Fruit fly (Drosophila melanogaster) whole organism, embryonic: ENCODE results near the gene Cbp20.
A peak's percentile ranks its signal among the peaks of the same experiment; 100 is the strongest.

Source experiments
- Antp ChIP-seq: fragments of 200-800 bp; sonication (Bioruptor generic); optimal IDR thresholded peaks from 3 replicates; lab custom pipeline; 2016; ENCODE audit warnings: missing biosample characterization, missing genetic modification characterization
- Asciz ChIP-seq: fragments of 200-800 bp; sonication (Bioruptor generic); optimal IDR thresholded peaks from 2 replicates; lab custom pipeline; 2017; ENCODE audit warnings: missing biosample characterization, mild to moderate bottlenecking, missing genetic modification characterization, missing genetic modification reagents
- B-H2 ChIP-seq: fragments of 200-800 bp; sonication (Bioruptor generic); optimal IDR thresholded peaks from 2 replicates; lab custom pipeline; 2018; ENCODE audit warnings: missing biosample characterization, mild to moderate bottlenecking, missing genetic modification characterization
- CG11723 ChIP-seq: fragments of 200-800 bp; sonication (Bioruptor generic); optimal IDR thresholded peaks from 2 replicates; lab custom pipeline; 2017; ENCODE audit warnings: missing biosample characterization, mild to moderate bottlenecking, missing genetic modification characterization
- CG12236 ChIP-seq: fragments of 200-800 bp; sonication (Bioruptor generic); optimal IDR thresholded peaks from 2 replicates; lab custom pipeline; 2016; ENCODE audit warnings: missing biosample characterization, missing genetic modification characterization
- CG12299 ChIP-seq: fragments of 200-800 bp; sonication (Bioruptor generic); optimal IDR thresholded peaks from 2 replicates; lab custom pipeline; 2018; ENCODE audit warnings: missing biosample characterization, mild to moderate bottlenecking, missing genetic modification characterization
- CG12659 ChIP-seq: fragments of 200-800 bp; sonication (Bioruptor generic); optimal IDR thresholded peaks from 3 replicates; lab custom pipeline; 2017; ENCODE audit warnings: mild to moderate bottlenecking, missing biosample characterization, missing genetic modification reagents, missing genetic modification characterization
- CG13287 ChIP-seq: fragments of 200-800 bp; sonication (Bioruptor generic); IDR thresholded peaks from 2 replicates; pipeline ENCODE4 v1.3.6; 2022; ENCODE audit warnings: missing biosample characterization, missing genetic modification characterization; ENCODE audit not compliant: partially characterized antibody
- CG13894 ChIP-seq: fragments of 200-800 bp; sonication (Bioruptor generic); optimal IDR thresholded peaks from 3 replicates; lab custom pipeline; 2018; ENCODE audit warnings: missing biosample characterization, mild to moderate bottlenecking, missing genetic modification characterization, moderate library complexity
- CG17802 ChIP-seq: fragments of 200-800 bp; sonication (Bioruptor generic); optimal IDR thresholded peaks from 2 replicates; lab custom pipeline; 2018; ENCODE audit warnings: missing biosample characterization, mild to moderate bottlenecking, missing genetic modification characterization, moderate library complexity
- CG1832 ChIP-seq: fragments of 200-800 bp; sonication (Bioruptor generic); optimal IDR thresholded peaks from 2 replicates; lab custom pipeline; 2017; ENCODE audit warnings: missing biosample characterization, mild to moderate bottlenecking, missing genetic modification characterization, inconsistent platforms
- CG34376 ChIP-seq: fragments of 200-800 bp; sonication (Bioruptor generic); optimal IDR thresholded peaks from 2 replicates; lab custom pipeline; 2018; ENCODE audit warnings: missing biosample characterization, mild to moderate bottlenecking, missing genetic modification characterization
- CG3995 ChIP-seq: fragments of 200-800 bp; sonication (Bioruptor generic); optimal IDR thresholded peaks from 3 replicates; lab custom pipeline; 2016; ENCODE audit warnings: missing biosample characterization, missing genetic modification characterization
- CG42726 ChIP-seq: fragments of 200-800 bp; sonication (Bioruptor generic); IDR thresholded peaks from 2 replicates; pipeline ENCODE4 v1.3.6; 2022; ENCODE audit warnings: missing biosample characterization, missing genetic modification characterization; ENCODE audit not compliant: partially characterized antibody
- CG4328 ChIP-seq: fragments of 200-800 bp; sonication (Bioruptor generic); optimal IDR thresholded peaks from 3 replicates; lab custom pipeline; 2017; ENCODE audit warnings: missing biosample characterization, missing genetic modification reagents, missing genetic modification characterization
- CG4424 ChIP-seq: fragments of 200-800 bp; sonication (Bioruptor generic); optimal IDR thresholded peaks from 3 replicates; lab custom pipeline; 2016; ENCODE audit warnings: missing biosample characterization, missing genetic modification characterization
- CG4617 ChIP-seq: fragments of 200-800 bp; sonication (Bioruptor generic); optimal IDR thresholded peaks from 3 replicates; lab custom pipeline; 2016; ENCODE audit warnings: missing biosample characterization, missing genetic modification characterization, borderline replicate concordance
- CG5245 ChIP-seq: fragments of 200-800 bp; sonication (Bioruptor generic); optimal IDR thresholded peaks from 3 replicates; lab custom pipeline; 2016; ENCODE audit warnings: missing biosample characterization, missing genetic modification characterization
- CG5953 ChIP-seq: fragments of 200-800 bp; sonication (Bioruptor generic); IDR thresholded peaks from 2 replicates; pipeline ENCODE4 v1.3.6; 2022; ENCODE audit warnings: missing biosample characterization, missing genetic modification characterization
- CG6791 ChIP-seq: fragments of 200-800 bp; sonication (Bioruptor generic); IDR thresholded peaks from 3 replicates; pipeline ENCODE4 v1.3.6; 2022; ENCODE audit warnings: missing biosample characterization, missing genetic modification characterization; ENCODE audit not compliant: partially characterized antibody
- CG6854 ChIP-seq: fragments of 200-800 bp; sonication (Bioruptor generic); optimal IDR thresholded peaks from 3 replicates; lab custom pipeline; 2017; ENCODE audit warnings: missing biosample characterization, mild to moderate bottlenecking, missing genetic modification characterization
- CG7357 ChIP-seq: fragments of 200-800 bp; sonication (Bioruptor generic); IDR thresholded peaks from 3 replicates; pipeline ENCODE4 v1.3.6; 2022; ENCODE audit warnings: missing biosample characterization, missing genetic modification characterization
- CG7839 ChIP-seq: fragments of 200-800 bp; sonication (Bioruptor generic); optimal IDR thresholded peaks from 3 replicates; lab custom pipeline; 2018; ENCODE audit warnings: missing biosample characterization, mild to moderate bottlenecking, missing genetic modification characterization, moderate library complexity
- CG8281 ChIP-seq: fragments of 200-800 bp; sonication (Bioruptor generic); optimal IDR thresholded peaks from 2 replicates; lab custom pipeline; 2018; ENCODE audit warnings: missing biosample characterization, mild to moderate bottlenecking, missing genetic modification characterization, moderate library complexity
- Camta ChIP-seq: fragments of 200-800 bp; sonication (Bioruptor generic); optimal IDR thresholded peaks from 2 replicates; lab custom pipeline; 2016; ENCODE audit warnings: missing biosample characterization, missing genetic modification characterization
- CkIIα-i1 ChIP-seq: fragments of 200-800 bp; sonication (Bioruptor generic); IDR thresholded peaks from 2 replicates; pipeline ENCODE4 v1.3.6; 2022; ENCODE audit warnings: missing biosample characterization, missing genetic modification characterization
- D19A ChIP-seq: fragments of 200-800 bp; optimal IDR thresholded peaks from 3 replicates; lab custom pipeline; 2019; ENCODE audit warnings: missing biosample characterization, mild to moderate bottlenecking, missing genetic modification characterization, moderate library complexity
- ERR ChIP-seq: fragments of 200-800 bp; sonication (Bioruptor generic); optimal IDR thresholded peaks from 2 replicates; lab custom pipeline; 2016; ENCODE audit warnings: missing biosample characterization, missing genetic modification characterization
- Fer2 ChIP-seq: fragments of 200-800 bp; sonication (Bioruptor generic); optimal IDR thresholded peaks from 2 replicates; lab custom pipeline; 2018; ENCODE audit warnings: missing biosample characterization, mild to moderate bottlenecking, missing genetic modification characterization, moderate library complexity
- HLH4C ChIP-seq: fragments of 200-800 bp; sonication (Bioruptor generic); IDR thresholded peaks from 3 replicates; pipeline ENCODE4 v1.3.6; 2022; ENCODE audit warnings: missing biosample characterization, missing genetic modification characterization; ENCODE audit not compliant: partially characterized antibody
- MTF-1 ChIP-seq: fragments of 200-800 bp; sonication (Bioruptor generic); optimal IDR thresholded peaks from 2 replicates; lab custom pipeline; 2018; ENCODE audit warnings: missing biosample characterization, mild to moderate bottlenecking, missing genetic modification characterization, borderline replicate concordance
- Mad ChIP-seq: fragments of 200-800 bp; sonication (Bioruptor generic); optimal IDR thresholded peaks from 2 replicates; lab custom pipeline; 2016; ENCODE audit warnings: missing biosample characterization, missing genetic modification characterization
- Max ChIP-seq: fragments of 200-800 bp; sonication (Bioruptor generic); optimal IDR thresholded peaks from 2 replicates; lab custom pipeline; 2016; ENCODE audit warnings: missing biosample characterization, mild to moderate bottlenecking, missing genetic modification characterization
- Nf-YA ChIP-seq: fragments of 200-800 bp; sonication (Bioruptor generic); IDR thresholded peaks from 2 replicates; pipeline ENCODE4 v1.3.6; 2022; ENCODE audit warnings: missing biosample characterization, missing genetic modification characterization
- Sox100B ChIP-seq: fragments of 200-800 bp; sonication (Bioruptor generic); optimal IDR thresholded peaks from 3 replicates; lab custom pipeline; 2018; ENCODE audit warnings: missing biosample characterization, mild to moderate bottlenecking, missing genetic modification characterization
- chinmo ChIP-seq: fragments of 200-800 bp; sonication (Bioruptor generic); IDR thresholded peaks from 4 replicates; pipeline ENCODE4 v1.3.6; 2022; ENCODE audit warnings: missing biosample characterization, missing genetic modification characterization; ENCODE audit not compliant: partially characterized antibody
- croc ChIP-seq: fragments of 200-800 bp; sonication (Bioruptor generic); conservative IDR thresholded peaks from 3 replicates; pipeline ENCODE4 v1.3.6; 2022; ENCODE audit warnings: missing biosample characterization, missing genetic modification characterization
- disco-r ChIP-seq: fragments of 200-800 bp; sonication (Bioruptor generic); optimal IDR thresholded peaks from 2 replicates; lab custom pipeline; 2016; ENCODE audit warnings: missing biosample characterization, missing genetic modification characterization
- ewg ChIP-seq: fragments of 200-800 bp; sonication (Bioruptor generic); optimal IDR thresholded peaks from 3 replicates; lab custom pipeline; 2017; ENCODE audit warnings: mild to moderate bottlenecking, missing biosample characterization, missing genetic modification reagents, missing genetic modification characterization
- fu2 ChIP-seq: fragments of 200-800 bp; sonication (Bioruptor generic); optimal IDR thresholded peaks from 2 replicates; lab custom pipeline; 2016; ENCODE audit warnings: missing biosample characterization, missing genetic modification characterization
- kah ChIP-seq: fragments of 200-800 bp; sonication (Bioruptor generic); optimal IDR thresholded peaks from 2 replicates; lab custom pipeline; 2018; ENCODE audit warnings: missing biosample characterization, mild to moderate bottlenecking, missing genetic modification characterization
- lov ChIP-seq, 2 experiments: fragments of 200-800 bp in 1 of 2; fragments of >200 bp in 1 of 2; sonication (Bioruptor generic) in 1 of 2; IDR thresholded peaks in 1 of 2; optimal IDR thresholded peaks in 1 of 2; 2 replicates in 1 of 2; 3 replicates in 1 of 2; pipeline versions ENCODE4 v1.3.6 to Lab custom; 2017 to 2022; ENCODE audit warnings: missing biosample characterization in 1 of 2, missing genetic modification characterization in 1 of 2
- mirr ChIP-seq: fragments of 200-800 bp; sonication (Bioruptor generic); optimal IDR thresholded peaks from 3 replicates; lab custom pipeline; 2018; ENCODE audit warnings: missing biosample characterization, mild to moderate bottlenecking, missing genetic modification characterization
- nom ChIP-seq: fragments of 200-800 bp; sonication (Bioruptor generic); optimal IDR thresholded peaks from 2 replicates; lab custom pipeline; 2017; ENCODE audit warnings: missing biosample characterization, missing genetic modification characterization, mild to moderate bottlenecking, moderate library complexity, missing genetic modification reagents
- pb ChIP-seq: fragments of 200-800 bp; sonication (Bioruptor generic); optimal IDR thresholded peaks from 3 replicates; lab custom pipeline; 2016; ENCODE audit warnings: missing biosample characterization, missing genetic modification characterization
- peb ChIP-seq: fragments of 200-800 bp; sonication (Bioruptor generic); IDR thresholded peaks from 2 replicates; pipeline ENCODE4 v1.3.6; 2022; ENCODE audit warnings: missing biosample characterization, missing genetic modification characterization
- run ChIP-seq: fragments of 200-800 bp; sonication (Bioruptor generic); optimal IDR thresholded peaks from 3 replicates; lab custom pipeline; 2018; ENCODE audit warnings: missing biosample characterization, mild to moderate bottlenecking, missing genetic modification characterization
- tup ChIP-seq: fragments of 200-800 bp; sonication (Bioruptor generic); optimal IDR thresholded peaks from 2 replicates; lab custom pipeline; 2016; ENCODE audit warnings: missing biosample characterization, mild to moderate bottlenecking, missing genetic modification characterization, moderate library complexity
- wek ChIP-seq: fragments of 200-800 bp; sonication (Bioruptor generic); optimal IDR thresholded peaks from 3 replicates; lab custom pipeline; 2018; ENCODE audit warnings: missing biosample characterization, mild to moderate bottlenecking, missing genetic modification characterization, moderate library complexity

The Cbp20 gene

DNA sequence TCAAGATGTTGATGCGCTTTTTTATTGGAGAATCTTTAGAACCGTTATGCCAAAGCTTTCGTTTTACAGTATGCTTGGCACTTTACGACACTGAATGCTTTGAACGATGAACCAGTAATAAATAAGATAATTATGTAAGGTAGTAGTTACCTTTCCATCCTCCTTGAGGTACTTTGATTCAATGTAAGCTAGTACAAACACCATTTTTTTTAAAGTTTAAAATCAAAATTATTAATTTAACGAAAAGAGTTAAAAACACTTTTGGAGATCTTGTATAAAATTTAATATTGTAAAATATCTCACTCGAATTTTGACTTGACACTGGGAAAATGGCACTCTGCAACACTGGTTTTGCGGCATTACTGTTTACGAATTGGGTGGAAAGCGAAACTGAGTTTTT lies 20.9 kb downstream of the Cbp20 start, which contains the start of the genes Arp5 and CG7208 (continued):
- TF ChIP-seq CG12299 (peak; percentile 55), CkIIα-i1 (GFP tag; lab: Robert Waterston, UW) (no peak), Asciz (GFP tag; lab: Kevin White, UChicago) (no peak), CG7357 (0 out of 3 replicates have a peak, but pooled peaks have one; percentile 36), Max (GFP tag; lab: Kevin White, UChicago) (peak; percentile 78), ewg (GFP tag; lab: Kevin White, UChicago) (peak; percentile 48), CG5953 (no peak), CG3995 (GFP tag; lab: Kevin White, UChicago) (peak; percentile 34), peb (GFP tag; lab: Robert Waterston, UW) (no peak), CG4328 (GFP tag; lab: Kevin White, UChicago) (peak; percentile 49), chinmo (no peak), Nf-YA (GFP tag; lab: Robert Waterston, UW) (0 out of 2 replicates have a peak, but pooled peaks have one; percentile 51), CG13287 (GFP tag; lab: Robert Waterston, UW) (peak; percentile 59), B-H2 (GFP tag; lab: Kevin White, UChicago) (peak; percentile 71), run (tag; lab: Kevin White, UChicago) (no peak), MTF-1 (GFP tag; lab: Kevin White, UChicago) (no peak), mirr (no peak), CG7839 (tag; lab: Kevin White, UChicago) (no peak), Mad (GFP tag; lab: Kevin White, UChicago) (peak; percentile 53), CG4424 (peak; percentile 49), fu2 (GFP tag; lab: Kevin White, UChicago) (peak; percentile 62), CG1832 (GFP tag; lab: Kevin White, UChicago) (no peak), tup (GFP tag; lab: Kevin White, UChicago) (peak; percentile 2), HLH4C (GFP tag; lab: Robert Waterston, UW) (no peak), Sox100B (GFP tag; lab: Kevin White, UChicago) (peak; percentile 64), disco-r (GFP tag; lab: Kevin White, UChicago) (peak; percentile 11), CG6791 (GFP tag; lab: Robert Waterston, UW) (no peak), CG42726 (GFP tag; lab: Robert Waterston, UW) (no peak), croc (0 out of 3 replicates have a peak, but pooled peaks have one; percentile 19), Antp (peak; percentile 17), nom (GFP tag; lab: Kevin White, UChicago) (no peak), CG12236 (no peak), lov (optimal IDR thresholded peaks at IDR 0.05; lab: Kevin White, UChicago) (no peak), lov (GFP tag; IDR thresholded peaks at IDR 0.05; lab: Robert Waterston, UW) (no peak), Fer2 (tag; lab: Kevin White, UChicago) (peak; percentile 48), D19A (tag; lab: Kevin White, UChicago) (no peak), CG11723 (GFP tag; lab: Kevin White, UChicago) (no peak), CG34376 (peak; percentile 72), CG5245 (GFP tag; lab: Kevin White, UChicago) (peak; percentile 14), CG6854 (GFP tag; lab: Kevin White, UChicago) (no peak), pb (GFP tag; lab: Kevin White, UChicago) (no peak), CG4617 (peak; percentile 73), ERR (GFP tag; lab: Kevin White, UChicago) (no peak), CG17802 (tag; lab: Kevin White, UChicago) (peak; percentile 11), CG8281 (tag; lab: Kevin White, UChicago) (no peak), CG12659 (peak; percentile 86), Camta (GFP tag; lab: Kevin White, UChicago) (peak; percentile 70), wek (GFP tag; lab: Kevin White, UChicago) (no peak), kah (GFP tag; lab: Kevin White, UChicago) (no peak), CG13894 (tag; lab: Kevin White, UChicago) (peak; percentile 69)
